Fruit fly (Drosophila melanogaster) whole organism, adult: ENCODE data around the gene yellow-k.

Experiments used
- CG11617 ChIP-seq: fragments of 200-800 bp; sonication (Bioruptor generic); optimal IDR thresholded peaks from 2 replicates; lab custom pipeline; 2017; ENCODE audit warnings: mild to moderate bottlenecking, missing biosample characterization, missing genetic modification reagents, missing genetic modification characterization
- CG14711 ChIP-seq: fragments of 200-800 bp; sonication (Bioruptor generic); optimal IDR thresholded peaks from 2 replicates; lab custom pipeline; 2018; ENCODE audit warnings: missing biosample characterization, mild to moderate bottlenecking, missing genetic modification characterization, moderate library complexity
- CG5204 ChIP-seq: fragments of 200-800 bp; sonication (Bioruptor generic); optimal IDR thresholded peaks from 2 replicates; lab custom pipeline; 2016; ENCODE audit warnings: missing biosample characterization, missing genetic modification characterization
- Crg-1 ChIP-seq: fragments of 200-800 bp; sonication (Bioruptor generic); optimal IDR thresholded peaks from 2 replicates; lab custom pipeline; 2016; ENCODE audit warnings: missing biosample characterization, missing genetic modification characterization
- cic ChIP-seq: fragments of 200-800 bp; sonication (Bioruptor generic); optimal IDR thresholded peaks from 2 replicates; lab custom pipeline; 2017; ENCODE audit warnings: missing biosample characterization, mild to moderate bottlenecking, missing genetic modification characterization, moderate library complexity
- kay ChIP-seq: fragments of 200-800 bp; sonication (Bioruptor generic); peaks from one replicate; lab custom pipeline; 2016; ENCODE audit warnings: missing biosample characterization, missing genetic modification characterization, borderline replicate concordance
- ovo ChIP-seq: fragments of 200-800 bp; sonication (Bioruptor generic); optimal IDR thresholded peaks from 2 replicates; lab custom pipeline; 2016; ENCODE audit warnings: missing biosample characterization, missing genetic modification characterization
- pad ChIP-seq: fragments of 200-800 bp; sonication (Bioruptor generic); optimal IDR thresholded peaks from 3 replicates; lab custom pipeline; 2017; ENCODE audit warnings: missing biosample characterization, missing genetic modification characterization, mild to moderate bottlenecking, moderate library complexity, missing genetic modification reagents

dm6 chr3L:15530071-15530470, 9.7 kb downstream of the yellow-k start:
- TF ChIP-seq pad (GFP tag; lab: Kevin White, UChicago) (no peak), kay (GFP tag; lab: Kevin White, UChicago) (no peak), CG5204 (no peak), cic (GFP tag; lab: Kevin White, UChicago) (no peak), CG11617 (GFP tag; lab: Kevin White, UChicago) (no peak), Crg-1 (no peak), CG14711 (tag; lab: Kevin White, UChicago) (no peak), ovo (GFP tag; lab: Kevin White, UChicago) (no peak)
